Worm (Caenorhabditis elegans) whole organism, mixed stage, embryonic: Measurements from ENCODE around the gene F07E5.5.

Source experiments
- elt-1 ChIP-seq: sonication (generic microtip); optimal IDR thresholded peaks from 2 replicates; lab custom pipeline; 2017; ENCODE audit warnings: missing genetic modification characterization, mild to moderate bottlenecking, missing compliant biosample characterization, antibody characterized with exemption, moderate library complexity, borderline replicate concordance; ENCODE audit not compliant: insufficient read depth
- elt-3 ChIP-seq: fragments of 150-350 bp; optimal IDR thresholded peaks from 2 replicates; lab custom pipeline; 2014; ENCODE audit warnings: missing biosample characterization, missing genetic modification characterization
- flh-1 ChIP-seq: fragments of 200-800 bp; sonication (Bioruptor generic); optimal IDR thresholded peaks from 2 replicates; lab custom pipeline; 2018; ENCODE audit warnings: mild to moderate bottlenecking, missing genetic modification characterization, moderate library complexity, missing compliant biosample characterization
- hlh-1 ChIP-seq: fragments of 150-350 bp; optimal IDR thresholded peaks from 2 replicates; lab custom pipeline; 2014; ENCODE audit warnings: missing biosample characterization, missing genetic modification reagents, missing genetic modification characterization
- lin-13 ChIP-seq: fragments of 150-350 bp; optimal IDR thresholded peaks from 2 replicates; lab custom pipeline; 2014; ENCODE audit warnings: missing biosample characterization, missing genetic modification characterization
- mls-2 ChIP-seq: sonication (generic microtip); optimal IDR thresholded peaks from 2 replicates; lab custom pipeline; 2016; ENCODE audit warnings: mild to moderate bottlenecking, missing genetic modification characterization, moderate library complexity, missing compliant biosample characterization
- nhr-12 ChIP-seq: fragments of 150-350 bp; optimal IDR thresholded peaks from 2 replicates; lab custom pipeline; 2014; ENCODE audit warnings: missing biosample characterization, missing genetic modification characterization
- nhr-237 ChIP-seq: fragments of 150-350 bp; optimal IDR thresholded peaks from 2 replicates; lab custom pipeline; 2014; ENCODE audit warnings: missing biosample characterization, missing genetic modification characterization
- nhr-28 ChIP-seq: fragments of 150-350 bp; optimal IDR thresholded peaks from 2 replicates; lab custom pipeline; 2014; ENCODE audit warnings: missing biosample characterization, missing genetic modification characterization
- nhr-76 ChIP-seq: sonication (generic microtip); optimal IDR thresholded peaks from 2 replicates; lab custom pipeline; 2017; ENCODE audit warnings: missing biosample characterization, missing genetic modification characterization
- sem-2 ChIP-seq: fragments of 200-800 bp; sonication (Bioruptor generic); optimal IDR thresholded peaks from 2 replicates; lab custom pipeline; 2018; ENCODE audit warnings: mild to moderate bottlenecking, missing genetic modification characterization, missing compliant biosample characterization
- snpc-4 ChIP-seq: fragments of 150-350 bp; optimal IDR thresholded peaks from 2 replicates; lab custom pipeline; 2014; ENCODE audit warnings: missing biosample characterization, missing genetic modification characterization
- sptf-1 ChIP-seq: sonication (generic microtip); optimal IDR thresholded peaks from 2 replicates; lab custom pipeline; 2017; ENCODE audit warnings: mild to moderate bottlenecking, missing genetic modification characterization, moderate library complexity, missing compliant biosample characterization
- unc-39 ChIP-seq: fragments of 150-350 bp; optimal IDR thresholded peaks from 2 replicates; lab custom pipeline; 2014; ENCODE audit warnings: missing biosample characterization, missing genetic modification characterization

DNA sequence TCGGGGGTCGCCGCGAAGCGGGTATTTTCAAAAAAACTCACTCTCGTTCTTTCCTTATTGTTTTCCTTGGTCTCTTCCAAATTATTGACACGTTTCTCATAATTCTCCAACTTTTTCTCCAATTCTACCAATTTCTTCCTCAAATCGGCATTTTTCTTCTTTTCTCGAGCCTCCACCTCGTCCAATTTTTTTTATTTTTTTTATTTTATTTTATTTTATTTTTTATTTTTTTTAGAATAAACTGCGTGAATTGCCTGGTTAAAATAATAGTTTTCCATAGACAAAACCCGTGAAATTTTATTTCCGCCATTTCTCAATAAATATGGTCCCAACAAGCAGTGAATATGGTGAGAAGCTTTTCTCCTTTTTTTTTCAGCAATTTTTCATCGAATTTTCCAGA is 46.2 kb downstream of the F07E5.5 start, which contains the start of gene F59H6.15:
- TF ChIP-seq snpc-4 (tag; lab: Kevin White, UChicago) (no peak), nhr-76 (tag; lab: Kevin White, UChicago) (no peak), unc-39 (tag; lab: Kevin White, UChicago) (no peak), mls-2 (tag; lab: Kevin White, UChicago) (no peak), lin-13 (tag; lab: Kevin White, UChicago) (no peak), sem-2 (GFP tag; lab: Kevin White, UChicago) (no peak), nhr-12 (tag; lab: Kevin White, UChicago) (no peak), nhr-237 (no peak), hlh-1 (tag; lab: Kevin White, UChicago) (no peak), nhr-28 (no peak), sptf-1 (tag; lab: Kevin White, UChicago) (no peak), flh-1 (GFP tag; lab: Kevin White, UChicago) (no peak), elt-1 (tag; lab: Kevin White, UChicago) (no peak), elt-3 (tag; lab: Kevin White, UChicago) (no peak)
